Fruit fly (Drosophila melanogaster) whole organism, embryonic: ENCODE measurements around the gene Cyp28c1.
A peak's percentile ranks its signal among the peaks of the same experiment; 100 is the strongest.

Source experiments
- B-H2 ChIP-seq: fragments of 200-800 bp; sonication (Bioruptor generic); optimal IDR thresholded peaks from 2 replicates; lab custom pipeline; 2018; ENCODE audit warnings: missing biosample characterization, mild to moderate bottlenecking, missing genetic modification characterization
- Bgb ChIP-seq: fragments of 200-800 bp; sonication (Bioruptor generic); IDR thresholded peaks from 2 replicates; pipeline ENCODE4 v1.3.6; 2022; ENCODE audit warnings: missing biosample characterization, missing genetic modification characterization; ENCODE audit not compliant: partially characterized antibody
- Blimp-1 ChIP-seq: fragments of 200-800 bp; sonication (Bioruptor generic); optimal IDR thresholded peaks from 3 replicates; lab custom pipeline; 2018; ENCODE audit warnings: missing biosample characterization, missing genetic modification characterization, mild to moderate bottlenecking, moderate library complexity, missing genetic modification reagents
- CG10209 ChIP-seq: fragments of 200-800 bp; sonication (Bioruptor generic); optimal IDR thresholded peaks from 3 replicates; lab custom pipeline; 2017; ENCODE audit warnings: missing biosample characterization, mild to moderate bottlenecking, missing genetic modification characterization, missing genetic modification reagents
- CG10431 ChIP-seq: fragments of 200-800 bp; sonication (Bioruptor generic); optimal IDR thresholded peaks from 3 replicates; lab custom pipeline; 2018; ENCODE audit warnings: missing biosample characterization, mild to moderate bottlenecking, missing genetic modification characterization
- CG10959 ChIP-seq: fragments of 200-800 bp; sonication (Bioruptor generic); IDR thresholded peaks from 2 replicates; pipeline ENCODE4 v1.3.6; 2022; ENCODE audit warnings: missing biosample characterization, missing genetic modification characterization
- CG11456 ChIP-seq: fragments of 200-800 bp; sonication (Bioruptor generic); IDR thresholded peaks from 3 replicates; pipeline ENCODE4 v1.3.6; 2022; ENCODE audit warnings: missing biosample characterization, missing genetic modification characterization
- CG12104 ChIP-seq: fragments of 200-800 bp; sonication (Bioruptor generic); optimal IDR thresholded peaks from 3 replicates; lab custom pipeline; 2016; ENCODE audit warnings: missing biosample characterization, missing genetic modification characterization
- CG13624 ChIP-seq: fragments of 200-800 bp; sonication (Bioruptor generic); optimal IDR thresholded peaks from 2 replicates; lab custom pipeline; 2016; ENCODE audit warnings: missing biosample characterization, missing genetic modification characterization
- CG14014 ChIP-seq: fragments of 200-800 bp; sonication (Bioruptor generic); IDR thresholded peaks from 2 replicates; pipeline ENCODE4 v1.3.6; 2022; ENCODE audit warnings: missing biosample characterization, missing genetic modification characterization
- CG14050 ChIP-seq: fragments of 200-800 bp; sonication (Bioruptor generic); IDR thresholded peaks from 3 replicates; pipeline ENCODE4 v1.3.6; 2022; ENCODE audit warnings: missing biosample characterization, missing genetic modification characterization
- CG15011 ChIP-seq: fragments of 200-800 bp; sonication (Bioruptor generic); optimal IDR thresholded peaks from 3 replicates; lab custom pipeline; 2018; ENCODE audit warnings: missing biosample characterization, mild to moderate bottlenecking, missing genetic modification characterization
- CG15479 ChIP-seq: fragments of 200-800 bp; sonication (Bioruptor generic); optimal IDR thresholded peaks from 3 replicates; lab custom pipeline; 2019; ENCODE audit warnings: missing biosample characterization, mild to moderate bottlenecking, missing genetic modification characterization, moderate library complexity
- CG16863 ChIP-seq: fragments of 200-800 bp; sonication (Bioruptor generic); optimal IDR thresholded peaks from 3 replicates; lab custom pipeline; 2016; ENCODE audit warnings: missing biosample characterization, missing genetic modification characterization
- CG30020 ChIP-seq: fragments of 200-800 bp; optimal IDR thresholded peaks from 2 replicates; lab custom pipeline; 2019; ENCODE audit warnings: missing biosample characterization, mild to moderate bottlenecking, missing genetic modification characterization, moderate library complexity
- CG6791 ChIP-seq: fragments of 200-800 bp; sonication (Bioruptor generic); IDR thresholded peaks from 3 replicates; pipeline ENCODE4 v1.3.6; 2022; ENCODE audit warnings: missing biosample characterization, missing genetic modification characterization; ENCODE audit not compliant: partially characterized antibody
- CG7357 ChIP-seq: fragments of 200-800 bp; sonication (Bioruptor generic); IDR thresholded peaks from 3 replicates; pipeline ENCODE4 v1.3.6; 2022; ENCODE audit warnings: missing biosample characterization, missing genetic modification characterization
- CG8089 ChIP-seq: fragments of 200-800 bp; sonication (Bioruptor generic); optimal IDR thresholded peaks from 3 replicates; lab custom pipeline; 2016; ENCODE audit warnings: missing biosample characterization, missing genetic modification characterization
- CG8924 ChIP-seq: fragments of 200-800 bp; optimal IDR thresholded peaks from 3 replicates; lab custom pipeline; 2019; ENCODE audit warnings: missing biosample characterization, mild to moderate bottlenecking, missing genetic modification characterization, moderate library complexity
- CG9437 ChIP-seq: fragments of 200-800 bp; sonication (Bioruptor generic); optimal IDR thresholded peaks from 2 replicates; lab custom pipeline; 2018; ENCODE audit warnings: missing biosample characterization, mild to moderate bottlenecking, missing genetic modification characterization
- CG9609 ChIP-seq: fragments of 200-800 bp; sonication (Bioruptor generic); optimal IDR thresholded peaks from 3 replicates; lab custom pipeline; 2016; ENCODE audit warnings: missing biosample characterization, missing genetic modification characterization
- D19B ChIP-seq: fragments of 200-800 bp; sonication (Bioruptor generic); optimal IDR thresholded peaks from 2 replicates; lab custom pipeline; 2017; ENCODE audit warnings: missing biosample characterization, mild to moderate bottlenecking, missing genetic modification characterization
- GATAe ChIP-seq: fragments of 200-800 bp; sonication (Bioruptor generic); conservative IDR thresholded peaks from 2 replicates; pipeline ENCODE4 v1.3.6; 2022; ENCODE audit warnings: missing biosample characterization, missing genetic modification characterization
- H2.0 ChIP-seq: fragments of 200-800 bp; sonication (Bioruptor generic); IDR thresholded peaks from 2 replicates; pipeline ENCODE4 v1.3.6; 2022; ENCODE audit warnings: missing biosample characterization, missing genetic modification characterization
- Lpt ChIP-seq: fragments of >200 bp; optimal IDR thresholded peaks from 2 replicates; lab custom pipeline; 2018; ENCODE audit warnings: missing biosample characterization, missing genetic modification characterization
- NC2α ChIP-seq: fragments of 200-800 bp; sonication (Bioruptor generic); optimal IDR thresholded peaks from 2 replicates; lab custom pipeline; 2016; ENCODE audit warnings: missing biosample characterization, missing genetic modification characterization
- NK7.1 ChIP-seq: fragments of 200-800 bp; sonication (Bioruptor generic); optimal IDR thresholded peaks from 3 replicates; lab custom pipeline; 2016; ENCODE audit warnings: missing biosample characterization, missing genetic modification characterization
- Poxn ChIP-seq: fragments of 200-800 bp; sonication (Bioruptor generic); IDR thresholded peaks from 2 replicates; pipeline ENCODE4 v1.3.6; 2022; ENCODE audit warnings: missing biosample characterization, missing genetic modification characterization
- Sox100B ChIP-seq: fragments of 200-800 bp; sonication (Bioruptor generic); optimal IDR thresholded peaks from 3 replicates; lab custom pipeline; 2018; ENCODE audit warnings: missing biosample characterization, mild to moderate bottlenecking, missing genetic modification characterization
- Ssrp ChIP-seq: fragments of 200-800 bp; sonication (Bioruptor generic); optimal IDR thresholded peaks from 2 replicates; lab custom pipeline; 2018; ENCODE audit warnings: missing biosample characterization, mild to moderate bottlenecking, missing genetic modification characterization, moderate library complexity
- ap ChIP-seq: fragments of 200-800 bp; sonication (Bioruptor generic); IDR thresholded peaks from 2 replicates; pipeline ENCODE4 v1.3.6; 2022; ENCODE audit warnings: missing biosample characterization, missing genetic modification characterization
- cas ChIP-seq: fragments of 200-800 bp; sonication (Bioruptor generic); IDR thresholded peaks from 2 replicates; pipeline ENCODE4 v1.3.6; 2022; ENCODE audit warnings: missing biosample characterization, missing genetic modification characterization
- chinmo ChIP-seq: fragments of 200-800 bp; sonication (Bioruptor generic); IDR thresholded peaks from 4 replicates; pipeline ENCODE4 v1.3.6; 2022; ENCODE audit warnings: missing biosample characterization, missing genetic modification characterization; ENCODE audit not compliant: partially characterized antibody
- en ChIP-seq: fragments of 200-800 bp; sonication (Bioruptor generic); optimal IDR thresholded peaks from 2 replicates; lab custom pipeline; 2016; ENCODE audit warnings: missing biosample characterization, missing genetic modification characterization
- grau ChIP-seq: fragments of 200-800 bp; optimal IDR thresholded peaks from 3 replicates; lab custom pipeline; 2019; ENCODE audit warnings: missing biosample characterization, mild to moderate bottlenecking, missing genetic modification characterization, moderate library complexity
- gsb-n ChIP-seq: fragments of 200-800 bp; sonication (Bioruptor generic); optimal IDR thresholded peaks from 3 replicates; lab custom pipeline; 2018; ENCODE audit warnings: missing biosample characterization, mild to moderate bottlenecking, missing genetic modification characterization
- hb ChIP-seq: fragments of 200-800 bp; sonication (Bioruptor generic); IDR thresholded peaks from 3 replicates; pipeline ENCODE4 v1.3.6; 2022; ENCODE audit warnings: missing biosample characterization, missing genetic modification characterization; ENCODE audit not compliant: partially characterized antibody
- insv ChIP-seq, 2 experiments: fragments of 200-800 bp; sonication (Bioruptor generic); optimal IDR thresholded peaks; 3 replicates each; lab custom pipeline; 2016 to 2018; ENCODE audit warnings: missing biosample characterization in 2 of 2, missing genetic modification characterization in 2 of 2
- lab ChIP-seq: fragments of 200-800 bp; sonication (Bioruptor generic); optimal IDR thresholded peaks from 3 replicates; lab custom pipeline; 2017; ENCODE audit warnings: missing biosample characterization, missing genetic modification characterization, mild to moderate bottlenecking, moderate library complexity, missing genetic modification reagents
- mirr ChIP-seq: fragments of 200-800 bp; sonication (Bioruptor generic); optimal IDR thresholded peaks from 3 replicates; lab custom pipeline; 2018; ENCODE audit warnings: missing biosample characterization, mild to moderate bottlenecking, missing genetic modification characterization
- schlank ChIP-seq: fragments of 200-800 bp; sonication (Bioruptor generic); optimal IDR thresholded peaks from 2 replicates; lab custom pipeline; 2018; ENCODE audit warnings: missing biosample characterization, mild to moderate bottlenecking, missing genetic modification characterization
- stc ChIP-seq: fragments of 200-800 bp; sonication (Bioruptor generic); IDR thresholded peaks from 2 replicates; pipeline ENCODE4 v1.3.6; 2022; ENCODE audit warnings: missing biosample characterization, missing genetic modification characterization
- stwl ChIP-seq: fragments of 200-800 bp; sonication (Bioruptor generic); optimal IDR thresholded peaks from 3 replicates; lab custom pipeline; 2018; ENCODE audit warnings: missing biosample characterization, mild to moderate bottlenecking, missing genetic modification characterization, moderate library complexity
- sug ChIP-seq: fragments of 200-800 bp; optimal IDR thresholded peaks from 2 replicates; lab custom pipeline; 2019; ENCODE audit warnings: missing biosample characterization, mild to moderate bottlenecking, missing genetic modification characterization, moderate library complexity
- tin ChIP-seq: fragments of 200-800 bp; sonication (Bioruptor generic); optimal IDR thresholded peaks from 3 replicates; lab custom pipeline; 2016; ENCODE audit warnings: missing biosample characterization, missing genetic modification characterization
- tna ChIP-seq: fragments of 200-800 bp; sonication (Bioruptor generic); IDR thresholded peaks from 2 replicates; pipeline ENCODE4 v1.3.6; 2022; ENCODE audit warnings: missing biosample characterization, missing genetic modification characterization; ENCODE audit not compliant: partially characterized antibody
- ttk ChIP-seq: fragments of 200-800 bp; sonication (Bioruptor generic); IDR thresholded peaks from 2 replicates; pipeline ENCODE4 v2.1.2; 2022; ENCODE audit warnings: missing biosample characterization, missing genetic modification characterization
- wek ChIP-seq: fragments of 200-800 bp; sonication (Bioruptor generic); optimal IDR thresholded peaks from 3 replicates; lab custom pipeline; 2018; ENCODE audit warnings: missing biosample characterization, mild to moderate bottlenecking, missing genetic modification characterization, moderate library complexity

Cyp28c1 gene

DNA sequence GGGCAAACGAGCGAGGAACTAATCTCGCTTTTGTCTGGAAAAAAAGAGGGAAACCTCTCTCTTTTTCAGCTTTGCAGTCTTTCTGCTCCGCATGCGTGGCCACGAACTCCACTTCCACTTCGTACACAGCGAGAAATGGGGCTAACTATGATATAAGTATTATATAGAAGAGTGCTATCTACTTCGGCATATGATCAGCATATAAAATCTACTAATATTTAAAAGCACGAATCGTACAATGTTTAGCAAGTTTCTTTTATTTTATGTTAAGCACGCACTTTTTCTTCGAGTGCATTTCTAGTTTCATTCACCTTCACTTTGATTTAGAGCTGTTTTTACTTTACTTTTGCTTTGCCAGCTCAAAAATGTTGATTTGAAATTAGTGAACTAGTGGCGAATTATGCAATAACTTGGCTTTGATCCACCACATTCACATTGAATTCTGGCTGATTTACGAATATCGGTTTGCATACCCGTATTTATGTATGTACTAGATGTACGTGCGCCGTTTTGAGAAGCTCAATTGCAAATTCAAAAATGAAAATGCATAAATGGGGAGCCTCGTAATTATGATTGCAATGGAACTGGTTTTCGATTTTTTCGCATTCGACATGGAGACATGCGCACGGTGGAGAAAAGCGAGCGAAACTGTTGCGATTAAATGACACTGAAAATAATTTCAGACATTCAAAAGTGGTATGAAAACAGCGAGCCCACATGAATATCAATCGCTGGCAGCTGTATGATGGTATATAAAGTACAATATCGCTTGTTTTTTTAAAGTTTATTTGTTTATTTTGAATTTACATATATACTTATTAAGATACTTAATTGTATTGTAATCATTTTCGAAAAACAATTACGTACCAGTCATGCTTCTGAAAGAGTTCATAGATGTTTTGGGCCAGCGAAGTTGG, 18.4 kb downstream of the Cyp28c1 start (continued):
- TF ChIP-seq wek (GFP tag; lab: Kevin White, UChicago) (no peak), CG6791 (GFP tag; lab: Robert Waterston, UW) (no peak), ttk (GFP tag; lab: Robert Waterston, UW) (peak; percentile 84), CG30020 (tag; lab: Kevin White, UChicago) (peak; percentile 49), CG10431 (GFP tag; lab: Kevin White, UChicago) (no peak), stc (GFP tag; lab: Robert Waterston, UW) (peak; percentile 91), cas (GFP tag; lab: Robert Waterston, UW) (0 out of 2 replicates have a peak, but pooled peaks have one; percentile 59), Lpt (no peak), tin (GFP tag; lab: Kevin White, UChicago) (peak; percentile 60), sug (tag; lab: Kevin White, UChicago) (peak; percentile 60), CG15011 (peak; percentile 14), B-H2 (GFP tag; lab: Kevin White, UChicago) (no peak), CG9437 (GFP tag; lab: Kevin White, UChicago) (peak; percentile 38), NC2α (no peak), mirr (GFP tag; lab: Kevin White, UChicago) (no peak), Bgb (no peak), tna (GFP tag; lab: Robert Waterston, UW) (no peak), CG14014 (GFP tag; lab: Robert Waterston, UW) (peak; percentile 88), schlank (no peak), NK7.1 (GFP tag; lab: Kevin White, UChicago) (peak; percentile 59), lab (peak; percentile 70), CG14050 (peak; percentile 70), gsb-n (tag; lab: Kevin White, UChicago) (peak; percentile 48), CG10959 (GFP tag; lab: Robert Waterston, UW) (peak; percentile 54; the same call in 1 of the 2 replicates), CG16863 (GFP tag; lab: Kevin White, UChicago) (peak; percentile 35), D19B (GFP tag; lab: Kevin White, UChicago) (no peak), insv (GFP tag; optimal IDR thresholded peaks at IDR 0.05; lab: Kevin White, UChicago) (no peak), Ssrp (peak; percentile 74), CG10209 (peak; percentile 56), CG12104 (peak; percentile 18), Blimp-1 (GFP tag; lab: Kevin White, UChicago) (peak; percentile 74), CG13624 (GFP tag; lab: Kevin White, UChicago) (peak; percentile 51), chinmo (GFP tag; lab: Robert Waterston, UW) (no peak), CG9609 (peak; percentile 11), en (GFP tag; lab: Kevin White, UChicago) (peak; percentile 52), Poxn (no peak), CG15479 (no peak), grau (peak; percentile 73), CG8924 (peak; percentile 74), ap (GFP tag; lab: Robert Waterston, UW) (peak; percentile 61; the same call in 1 of the 2 replicates), H2.0 (GFP tag; lab: Robert Waterston, UW) (peak; percentile 69), Sox100B (peak; percentile 71), GATAe (GFP tag; lab: Robert Waterston, UW) (peak; percentile 36; the same call in 1 of the 2 replicates), CG11456 (GFP tag; lab: Robert Waterston, UW) (peak; percentile 83), CG7357 (GFP tag; lab: Robert Waterston, UW) (peak; percentile 57; the same call in 1 of the 3 replicates), CG8089 (peak; percentile 26), stwl (tag; lab: Kevin White, UChicago) (no peak), hb (GFP tag; lab: Robert Waterston, UW) (no peak)
